Fruit fly (Drosophila melanogaster) S2 (cell line): Measurements from ENCODE around the gene P5CDh2.

ENCODE experiments used
- CG8478 ChIP-seq: fragments of >200 bp; optimal IDR thresholded peaks from 2 replicates; lab custom pipeline; 2018
- CTCF ChIP-seq, 2 experiments: fragments of >200 bp; optimal IDR thresholded peaks; 2 replicates each; lab custom pipeline; 2018

DNA sequence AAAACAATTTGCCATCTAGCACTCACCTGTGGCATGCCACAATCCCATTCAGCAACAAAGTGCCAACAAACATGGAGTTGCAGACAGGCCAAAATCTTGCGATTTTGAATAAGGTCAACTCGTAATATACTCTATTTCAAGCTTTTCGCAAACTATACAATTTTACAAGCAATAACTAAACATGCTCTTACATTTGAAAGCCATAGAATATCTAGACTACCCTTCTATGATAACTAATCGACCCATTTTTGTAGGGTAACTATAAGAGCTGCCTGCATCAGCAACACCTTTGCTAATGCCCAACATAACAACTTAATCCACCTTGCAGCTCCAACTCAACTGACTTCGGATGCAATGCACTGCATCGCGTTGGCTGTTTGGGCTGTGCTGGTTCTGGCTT is 42.8 kb downstream of the P5CDh2 start:
- no peak for TF ChIP-seq CG8478
- TF ChIP-seq CTCF (optimal IDR thresholded peaks at IDR 0.05; lab: Kevin White, UChicago) = no peak
